Worm (Caenorhabditis elegans): ENCODE data around the gene pin-2.

The pin-2 gene

DNA sequence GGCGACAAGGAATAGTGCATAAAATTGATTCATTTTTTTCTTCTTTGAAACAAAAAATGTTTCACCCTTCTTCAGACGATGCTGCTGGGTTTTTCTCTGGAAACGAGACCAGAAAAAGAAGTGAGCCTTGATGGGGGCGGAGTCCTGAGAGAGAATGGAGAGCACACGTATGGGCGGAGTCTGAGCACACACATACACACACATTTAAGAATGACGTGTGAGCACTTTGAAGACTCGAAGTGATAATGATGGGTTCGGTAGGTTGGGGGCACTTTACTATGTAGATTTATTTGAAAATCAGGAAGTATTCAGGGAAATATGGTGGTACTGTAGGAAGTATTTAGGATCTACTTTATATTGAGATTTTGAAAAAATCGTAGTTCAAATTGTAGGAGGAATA, 36.2 kb upstream of the pin-2 start, which contains the start of gene flp-9:
flp-9 (minus strand) TSS at position 101 of the 400 bp plus-strand sequence.
- no peak for TF ChIP-seq zag-1 (tag; optimal IDR thresholded peaks at IDR 0.05)
- no peak for TF ChIP-seq crh-2 (tag; optimal IDR thresholded peaks at IDR 0.05)
- TF ChIP-seq ztf-1 (GFP tag; conservative IDR thresholded peaks at IDR 0.05) = no peak
- no peak for TF ChIP-seq nhr-25 (tag; optimal IDR thresholded peaks at IDR 0.05)
- TF ChIP-seq nhr-12 (tag; optimal IDR thresholded peaks at IDR 0.05) = no peak
- no peak for TF ChIP-seq nhr-10 (tag; optimal IDR thresholded peaks at IDR 0.05)
- no peak for TF ChIP-seq mdl-1 (tag; optimal IDR thresholded peaks at IDR 0.05)
- TF ChIP-seq nhr-129 (tag; optimal IDR thresholded peaks at IDR 0.05) = no peak
- TF ChIP-seq nhr-237 (tag; optimal IDR thresholded peaks at IDR 0.05) = no peak
- TF ChIP-seq alr-1 (tag; optimal IDR thresholded peaks at IDR 0.05) = no peak
- TF ChIP-seq unc-39 (tag; optimal IDR thresholded peaks at IDR 0.05) = no peak
- TF ChIP-seq egl-27 (tag; optimal IDR thresholded peaks at IDR 0.05) = no peak
- TF ChIP-seq elt-3 (tag; optimal IDR thresholded peaks at IDR 0.05) = no peak
- TF ChIP-seq nhr-21 (tag; optimal IDR thresholded peaks at IDR 0.05) = no peak
- no peak for TF ChIP-seq mab-5 (tag; optimal IDR thresholded peaks at IDR 0.05)
- no peak for TF ChIP-seq unc-55 (GFP tag; optimal IDR thresholded peaks at IDR 0.05)

DNA sequence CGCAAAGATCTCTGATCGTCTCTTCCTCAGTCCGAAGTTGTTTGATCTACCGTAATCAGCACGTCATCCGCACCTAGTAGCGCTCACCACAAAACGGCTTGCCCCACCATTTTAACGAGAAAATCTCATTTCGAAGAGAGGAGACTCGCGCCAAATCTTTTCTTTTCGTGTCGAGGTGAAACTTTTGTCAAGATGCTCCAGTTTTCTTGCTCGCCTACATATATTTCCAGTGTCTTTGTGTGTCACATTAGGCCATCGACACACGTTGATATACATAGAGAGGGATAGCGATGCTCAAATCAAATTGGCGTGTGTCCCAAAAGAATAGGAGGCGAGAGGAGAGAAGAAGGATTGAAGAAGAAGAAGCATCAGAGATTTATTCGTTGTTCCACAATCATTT, 30.9 kb upstream of the pin-2 start:
- TF ChIP-seq gmeb-1 (tag; optimal IDR thresholded peaks at IDR 0.05) (no peak), mbf-1 (tag; optimal IDR thresholded peaks at IDR 0.05) (no peak), nhr-129 (tag; optimal IDR thresholded peaks at IDR 0.05) (no peak), nhr-23 (tag; optimal IDR thresholded peaks at IDR 0.05) (no peak), nhr-237 (tag; optimal IDR thresholded peaks at IDR 0.05) (no peak), ama-1 (optimal IDR thresholded peaks at IDR 0.05) (no peak), zag-1 (tag; optimal IDR thresholded peaks at IDR 0.05) (no peak), egl-27 (tag; optimal IDR thresholded peaks at IDR 0.05) (no peak), aly-2 (tag; optimal IDR thresholded peaks at IDR 0.05) (no peak)

DNA sequence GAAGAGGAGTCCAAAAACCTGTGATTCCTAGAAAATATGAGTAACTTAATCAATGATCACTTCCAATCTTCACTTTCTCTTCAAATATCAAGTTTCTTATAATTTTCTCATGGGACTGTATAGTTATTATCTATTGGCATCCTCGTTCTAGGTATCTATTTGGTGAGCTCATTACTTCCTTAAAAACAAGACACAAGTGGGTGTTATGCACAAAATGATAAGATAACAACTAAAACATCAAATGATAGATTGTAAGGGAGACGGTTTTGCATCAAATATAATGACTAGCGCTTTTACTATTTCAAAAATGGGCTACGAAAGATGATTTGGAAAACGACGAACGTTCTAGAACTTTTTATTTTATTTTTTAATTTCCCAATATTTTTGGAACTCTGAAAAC, 28.6 kb upstream of the pin-2 start, which contains the start of gene ZK897.10:
ZK897.10 (plus strand) TSS at position 285 of the 400 bp plus-strand sequence.
- TF ChIP-seq fos-1 (tag; optimal IDR thresholded peaks at IDR 0.05) = peak; percentile 34
- no peak for TF ChIP-seq ztf-4 (tag; optimal IDR thresholded peaks at IDR 0.05)

DNA sequence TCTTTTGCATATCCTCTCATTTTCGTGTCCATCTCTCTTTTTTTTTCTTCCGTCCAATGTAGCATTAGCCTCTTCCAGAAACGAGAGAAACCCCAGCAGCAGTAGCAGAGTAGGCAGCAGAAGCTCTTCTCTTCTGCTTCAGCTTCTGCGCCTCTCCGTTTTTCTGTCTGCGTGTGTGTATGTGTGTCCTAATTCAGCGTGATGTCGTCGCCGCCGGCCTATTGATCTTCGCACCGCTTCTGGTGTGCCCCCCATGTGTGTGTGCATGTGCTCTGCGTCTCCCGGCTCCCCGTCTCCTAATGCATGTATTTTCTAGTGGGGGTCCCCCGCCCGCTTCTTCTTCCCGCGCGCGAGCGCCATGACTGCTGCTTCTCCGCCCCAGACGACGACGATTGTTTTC, 22.2 kb upstream of the pin-2 start:
- TF ChIP-seq egl-27 (tag; optimal IDR thresholded peaks at IDR 0.05) (peak; percentile 28), Y55F3AM.14 (GFP tag; optimal IDR thresholded peaks at IDR 0.05) (peak; percentile 58), nhr-6 (tag; optimal IDR thresholded peaks at IDR 0.05) (no peak), lin-13 (GFP tag; optimal IDR thresholded peaks at IDR 0.05) (peak; percentile 54), sem-4 (tag; optimal IDR thresholded peaks at IDR 0.05) (no peak), unc-39 (tag; optimal IDR thresholded peaks at IDR 0.05) (peak; percentile 32), crh-2 (tag; optimal IDR thresholded peaks at IDR 0.05) (peak; percentile 16), fos-1 (tag; optimal IDR thresholded peaks at IDR 0.05) (peak; percentile 20), sma-9 (GFP tag; optimal IDR thresholded peaks at IDR 0.05) (peak; percentile 62), sma-9 (tag; optimal IDR thresholded peaks at IDR 0.05) (no peak), ztf-4 (tag; optimal IDR thresholded peaks at IDR 0.05) (peak; percentile 5), F13H6.1 (tag; optimal IDR thresholded peaks at IDR 0.05) (peak; percentile 81), lin-39 (tag; optimal IDR thresholded peaks at IDR 0.05) (no peak), elt-1 (tag; optimal IDR thresholded peaks at IDR 0.05) (no peak), skn-1 (tag; optimal IDR thresholded peaks at IDR 0.05) (no peak), nhr-129 (tag; optimal IDR thresholded peaks at IDR 0.05) (peak; percentile 61), nhr-10 (tag; optimal IDR thresholded peaks at IDR 0.05) (no peak), unc-55 (GFP tag; optimal IDR thresholded peaks at IDR 0.05) (peak; percentile 82), peb-1 (tag; optimal IDR thresholded peaks at IDR 0.05) (no peak), unc-62 (GFP tag; optimal IDR thresholded peaks at IDR 0.05) (no peak), ceh-16 (tag; optimal IDR thresholded peaks at IDR 0.05) (no peak), zag-1 (tag; optimal IDR thresholded peaks at IDR 0.05) (peak; percentile 79), mdl-1 (tag; optimal IDR thresholded peaks at IDR 0.05) (peak; percentile 50 to 80), C34F6.9 (tag; optimal IDR thresholded peaks at IDR 0.05) (peak; percentile 70), lsy-2 (tag; optimal IDR thresholded peaks at IDR 0.05) (peak in 1 of 2 experiments; percentile 58), lin-11 (tag; optimal IDR thresholded peaks at IDR 0.05) (peak; percentile 64), nhr-237 (tag; optimal IDR thresholded peaks at IDR 0.05) (no peak)
